Fruit fly (Drosophila melanogaster) whole organism, embryonic: Measurements from ENCODE around the gene CG4615.

Source experiments
- Aef1 ChIP-seq: fragments of 200-800 bp; sonication (Bioruptor generic); IDR thresholded peaks from 3 replicates; pipeline ENCODE4 v1.3.6; 2022; ENCODE audit warnings: missing biosample characterization, missing genetic modification characterization
- BEAF-32 ChIP-seq: fragments of 200-800 bp; sonication (Bioruptor generic); optimal IDR thresholded peaks from 3 replicates; lab custom pipeline; 2017; ENCODE audit warnings: missing biosample characterization, missing genetic modification characterization, mild to moderate bottlenecking, moderate library complexity, missing genetic modification reagents
- CG12769 ChIP-seq: fragments of 200-800 bp; sonication (Bioruptor generic); optimal IDR thresholded peaks from 2 replicates; lab custom pipeline; 2019; ENCODE audit warnings: missing biosample characterization, mild to moderate bottlenecking, missing genetic modification characterization, moderate library complexity
- CG15601 ChIP-seq: fragments of 200-800 bp; sonication (Bioruptor generic); optimal IDR thresholded peaks from 3 replicates; lab custom pipeline; 2019; ENCODE audit warnings: missing biosample characterization, mild to moderate bottlenecking, missing genetic modification characterization, moderate library complexity
- CG17186 ChIP-seq: fragments of 200-800 bp; sonication (Bioruptor generic); optimal IDR thresholded peaks from 3 replicates; lab custom pipeline; 2017; ENCODE audit warnings: missing biosample characterization, missing genetic modification reagents, missing genetic modification characterization
- CG2116 ChIP-seq: fragments of 200-800 bp; sonication (Bioruptor generic); optimal IDR thresholded peaks from 3 replicates; lab custom pipeline; 2018; ENCODE audit warnings: missing biosample characterization, mild to moderate bottlenecking, missing genetic modification characterization
- CG2129 ChIP-seq: fragments of 200-800 bp; sonication (Bioruptor generic); IDR thresholded peaks from 2 replicates; pipeline ENCODE4 v1.3.6; 2022; ENCODE audit warnings: missing biosample characterization, missing genetic modification characterization; ENCODE audit not compliant: partially characterized antibody
- CG34376 ChIP-seq: fragments of 200-800 bp; sonication (Bioruptor generic); optimal IDR thresholded peaks from 2 replicates; lab custom pipeline; 2018; ENCODE audit warnings: missing biosample characterization, mild to moderate bottlenecking, missing genetic modification characterization
- CG8290 ChIP-seq, 3 experiments: fragments of 200-800 bp; sonication (Bioruptor generic); optimal IDR thresholded peaks; 2 replicates each; lab custom pipeline; 2016 to 2019; ENCODE audit warnings: missing biosample characterization in 3 of 3, missing genetic modification characterization in 3 of 3, mild to moderate bottlenecking in 2 of 3, moderate library complexity in 1 of 3
- CG9437 ChIP-seq: fragments of 200-800 bp; sonication (Bioruptor generic); optimal IDR thresholded peaks from 2 replicates; lab custom pipeline; 2018; ENCODE audit warnings: missing biosample characterization, mild to moderate bottlenecking, missing genetic modification characterization
- CG9932 ChIP-seq: fragments of 200-800 bp; sonication (Bioruptor generic); IDR thresholded peaks from 2 replicates; pipeline ENCODE4 v1.3.6; 2022; ENCODE audit warnings: missing biosample characterization, missing genetic modification characterization
- CkIIα-i1 ChIP-seq: fragments of 200-800 bp; sonication (Bioruptor generic); IDR thresholded peaks from 2 replicates; pipeline ENCODE4 v1.3.6; 2022; ENCODE audit warnings: missing biosample characterization, missing genetic modification characterization
- D19B ChIP-seq: fragments of 200-800 bp; sonication (Bioruptor generic); optimal IDR thresholded peaks from 2 replicates; lab custom pipeline; 2017; ENCODE audit warnings: missing biosample characterization, mild to moderate bottlenecking, missing genetic modification characterization
- Deaf1 ChIP-seq: fragments of 200-800 bp; optimal IDR thresholded peaks from 3 replicates; lab custom pipeline; 2019; ENCODE audit warnings: missing biosample characterization, mild to moderate bottlenecking, missing genetic modification characterization, moderate library complexity
- Doc3 ChIP-seq: fragments of 200-800 bp; sonication (Bioruptor generic); IDR thresholded peaks from 3 replicates; pipeline ENCODE4 v1.3.6; 2022; ENCODE audit warnings: missing biosample characterization, missing genetic modification characterization; ENCODE audit not compliant: partially characterized antibody
- Dp ChIP-seq: fragments of 200-800 bp; sonication (Bioruptor generic); optimal IDR thresholded peaks from 2 replicates; lab custom pipeline; 2018; ENCODE audit warnings: missing biosample characterization, mild to moderate bottlenecking, missing genetic modification characterization, moderate library complexity
- E2f2 ChIP-seq: fragments of 200-800 bp; sonication (Bioruptor generic); IDR thresholded peaks from 2 replicates; pipeline ENCODE4 v1.3.6; 2022; ENCODE audit warnings: missing biosample characterization, missing genetic modification characterization
- Ets65A ChIP-seq: fragments of 200-800 bp; sonication (Bioruptor generic); peaks from one replicate; lab custom pipeline; 2016; ENCODE audit warnings: missing biosample characterization, missing genetic modification characterization
- H2.0 ChIP-seq: fragments of 200-800 bp; sonication (Bioruptor generic); IDR thresholded peaks from 2 replicates; pipeline ENCODE4 v1.3.6; 2022; ENCODE audit warnings: missing biosample characterization, missing genetic modification characterization
- HLH3B ChIP-seq: fragments of 200-800 bp; sonication (Bioruptor generic); IDR thresholded peaks from 2 replicates; pipeline ENCODE4 v1.3.6; 2022; ENCODE audit warnings: missing biosample characterization, missing genetic modification characterization
- Hey ChIP-seq: fragments of 200-800 bp; sonication (Bioruptor generic); optimal IDR thresholded peaks from 3 replicates; lab custom pipeline; 2018; ENCODE audit warnings: missing biosample characterization, mild to moderate bottlenecking, missing genetic modification characterization
- MTF-1 ChIP-seq: fragments of 200-800 bp; sonication (Bioruptor generic); optimal IDR thresholded peaks from 2 replicates; lab custom pipeline; 2018; ENCODE audit warnings: missing biosample characterization, mild to moderate bottlenecking, missing genetic modification characterization, borderline replicate concordance
- Mrtf ChIP-seq: fragments of 200-800 bp; sonication (Bioruptor generic); IDR thresholded peaks from 3 replicates; pipeline ENCODE4 v1.3.6; 2022; ENCODE audit warnings: missing biosample characterization, missing genetic modification characterization
- Myb ChIP-seq: fragments of 200-800 bp; sonication (Bioruptor generic); optimal IDR thresholded peaks from 2 replicates; lab custom pipeline; 2016; ENCODE audit warnings: missing biosample characterization, missing genetic modification characterization
- Pdp1 ChIP-seq, 2 experiments: fragments of 200-800 bp; sonication (Bioruptor generic); optimal IDR thresholded peaks; 3 replicates each; lab custom pipeline; 2016; ENCODE audit warnings: missing biosample characterization in 2 of 2, missing genetic modification characterization in 2 of 2, mild to moderate bottlenecking in 1 of 2, moderate library complexity in 1 of 2
- Scr ChIP-seq: fragments of 200-800 bp; sonication (Bioruptor generic); IDR thresholded peaks from 2 replicates; pipeline ENCODE4 v1.3.6; 2022; ENCODE audit warnings: missing biosample characterization, missing genetic modification characterization; ENCODE audit not compliant: partially characterized antibody
- Sox102F ChIP-seq: fragments of 200-800 bp; sonication (Bioruptor generic); optimal IDR thresholded peaks from 2 replicates; lab custom pipeline; 2018; ENCODE audit warnings: missing biosample characterization, mild to moderate bottlenecking, missing genetic modification characterization, moderate library complexity
- Spps ChIP-seq: fragments of 200-800 bp; sonication (Bioruptor generic); optimal IDR thresholded peaks from 2 replicates; lab custom pipeline; 2018; ENCODE audit warnings: missing biosample characterization, mild to moderate bottlenecking, missing genetic modification characterization
- Sry-β ChIP-seq: fragments of 200-800 bp; sonication (Bioruptor generic); optimal IDR thresholded peaks from 2 replicates; lab custom pipeline; 2018; ENCODE audit warnings: missing biosample characterization, mild to moderate bottlenecking, missing genetic modification characterization, moderate library complexity
- Sry-δ ChIP-seq: fragments of 200-800 bp; sonication (Bioruptor generic); optimal IDR thresholded peaks from 2 replicates; lab custom pipeline; 2016; ENCODE audit warnings: missing biosample characterization, missing genetic modification characterization
- amos ChIP-seq: fragments of 200-800 bp; sonication (Bioruptor generic); IDR thresholded peaks from 2 replicates; pipeline ENCODE4 v1.3.6; 2022; ENCODE audit warnings: missing biosample characterization, missing genetic modification characterization; ENCODE audit not compliant: partially characterized antibody
- ase ChIP-seq: fragments of 200-800 bp; sonication (Bioruptor generic); IDR thresholded peaks from 3 replicates; pipeline ENCODE4 v1.3.6; 2022; ENCODE audit warnings: missing biosample characterization, missing genetic modification characterization
- cwo ChIP-seq: fragments of 200-800 bp; sonication (Bioruptor generic); optimal IDR thresholded peaks from 3 replicates; lab custom pipeline; 2017; ENCODE audit warnings: missing biosample characterization, missing genetic modification characterization, mild to moderate bottlenecking, moderate library complexity, missing genetic modification reagents
- en ChIP-seq: fragments of 200-800 bp; sonication (Bioruptor generic); optimal IDR thresholded peaks from 2 replicates; lab custom pipeline; 2016; ENCODE audit warnings: missing biosample characterization, missing genetic modification characterization
- exex ChIP-seq: fragments of 200-800 bp; sonication (Bioruptor generic); optimal IDR thresholded peaks from 4 replicates; lab custom pipeline; 2018; ENCODE audit warnings: missing biosample characterization, mild to moderate bottlenecking, missing genetic modification characterization, moderate library complexity
- gem ChIP-seq: fragments of 200-800 bp; sonication (Bioruptor generic); optimal IDR thresholded peaks from 2 replicates; lab custom pipeline; 2019; ENCODE audit warnings: missing biosample characterization, mild to moderate bottlenecking, missing genetic modification characterization, moderate library complexity
- grn ChIP-seq: fragments of 200-800 bp; sonication (Bioruptor generic); optimal IDR thresholded peaks from 3 replicates; lab custom pipeline; 2017; ENCODE audit warnings: missing biosample characterization, missing genetic modification characterization
- lab ChIP-seq: fragments of 200-800 bp; sonication (Bioruptor generic); optimal IDR thresholded peaks from 3 replicates; lab custom pipeline; 2017; ENCODE audit warnings: missing biosample characterization, missing genetic modification characterization, mild to moderate bottlenecking, moderate library complexity, missing genetic modification reagents
- lmd ChIP-seq: fragments of 200-800 bp; sonication (Bioruptor generic); IDR thresholded peaks from 2 replicates; pipeline ENCODE4 v1.3.6; 2022; ENCODE audit warnings: missing biosample characterization, missing genetic modification characterization
- pita ChIP-seq: fragments of 200-800 bp; sonication (Bioruptor generic); optimal IDR thresholded peaks from 2 replicates; lab custom pipeline; 2017; ENCODE audit warnings: missing biosample characterization, mild to moderate bottlenecking, missing genetic modification characterization
- prd ChIP-seq, 3 experiments: fragments of >200 bp in 2 of 3; fragments of 200-800 bp in 1 of 3; sonication (Bioruptor generic) in 1 of 3; optimal IDR thresholded peaks in 2 of 3; IDR thresholded peaks in 1 of 3; 2 replicates in 2 of 3; 3 replicates in 1 of 3; pipeline versions ENCODE4 v1.3.6 to Lab custom; 2017 to 2022; ENCODE audit warnings: missing biosample characterization in 1 of 3, missing genetic modification characterization in 1 of 3
- sug ChIP-seq: fragments of 200-800 bp; optimal IDR thresholded peaks from 2 replicates; lab custom pipeline; 2019; ENCODE audit warnings: missing biosample characterization, mild to moderate bottlenecking, missing genetic modification characterization, moderate library complexity
- tgo ChIP-seq: fragments of 200-800 bp; sonication (Bioruptor generic); IDR thresholded peaks from 3 replicates; pipeline ENCODE4 v1.3.6; 2022; ENCODE audit warnings: missing biosample characterization, missing genetic modification characterization
- trem ChIP-seq: fragments of 200-800 bp; optimal IDR thresholded peaks from 3 replicates; lab custom pipeline; 2019; ENCODE audit warnings: missing biosample characterization, mild to moderate bottlenecking, missing genetic modification characterization, moderate library complexity

Gene CG4615

DNA sequence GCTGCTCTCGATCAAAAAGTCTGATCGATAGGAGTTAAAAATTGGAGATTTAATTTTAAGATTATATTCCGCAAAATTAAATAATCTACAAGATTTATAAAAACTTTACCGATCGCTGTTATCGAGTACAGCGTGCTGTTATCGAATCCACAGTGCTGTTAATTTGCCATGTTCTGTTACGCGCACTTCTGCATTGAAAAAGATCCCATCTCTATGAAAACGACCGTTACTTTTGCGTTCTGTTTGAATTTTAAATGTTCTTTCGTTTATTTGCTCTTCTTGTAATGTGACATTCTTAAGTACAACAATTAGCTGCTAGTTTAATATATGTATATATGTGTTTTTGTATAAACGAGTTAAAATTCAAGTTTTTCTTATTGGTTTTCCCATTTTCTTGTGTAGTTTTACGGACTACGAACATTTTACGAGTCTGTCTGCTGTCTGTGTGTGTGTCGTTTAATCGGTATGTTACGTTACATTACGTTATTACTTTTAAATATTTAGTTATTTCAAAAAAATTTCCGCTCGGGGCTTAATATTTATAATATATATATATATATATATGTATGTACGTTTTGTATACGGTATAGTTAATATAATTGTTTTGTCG is 27.7 kb downstream of the CG4615 start:
- TF ChIP-seq Doc3 (GFP tag; lab: Robert Waterston, UW): no peak
- TF ChIP-seq Myb (GFP tag; lab: Kevin White, UChicago): peak; percentile 82
- peak; percentile 49 for TF ChIP-seq BEAF-32
- no peak for TF ChIP-seq tgo (GFP tag; lab: Robert Waterston, UW)
- TF ChIP-seq MTF-1: no peak
- peak; percentile 54 for TF ChIP-seq Sry-δ (GFP tag; lab: Kevin White, UChicago)
- no peak for TF ChIP-seq Sry-β (GFP tag; lab: Kevin White, UChicago)
- peak; percentile 49 for TF ChIP-seq Dp
- peak; percentile 98 for TF ChIP-seq CG17186 (GFP tag; lab: Kevin White, UChicago)
- TF ChIP-seq CG9437 (GFP tag; lab: Kevin White, UChicago): peak; percentile 95
- TF ChIP-seq E2f2 (GFP tag; lab: Robert Waterston, UW): peak; percentile 58
- peak; percentile 5 for TF ChIP-seq CG2116 (GFP tag; lab: Kevin White, UChicago)

DNA sequence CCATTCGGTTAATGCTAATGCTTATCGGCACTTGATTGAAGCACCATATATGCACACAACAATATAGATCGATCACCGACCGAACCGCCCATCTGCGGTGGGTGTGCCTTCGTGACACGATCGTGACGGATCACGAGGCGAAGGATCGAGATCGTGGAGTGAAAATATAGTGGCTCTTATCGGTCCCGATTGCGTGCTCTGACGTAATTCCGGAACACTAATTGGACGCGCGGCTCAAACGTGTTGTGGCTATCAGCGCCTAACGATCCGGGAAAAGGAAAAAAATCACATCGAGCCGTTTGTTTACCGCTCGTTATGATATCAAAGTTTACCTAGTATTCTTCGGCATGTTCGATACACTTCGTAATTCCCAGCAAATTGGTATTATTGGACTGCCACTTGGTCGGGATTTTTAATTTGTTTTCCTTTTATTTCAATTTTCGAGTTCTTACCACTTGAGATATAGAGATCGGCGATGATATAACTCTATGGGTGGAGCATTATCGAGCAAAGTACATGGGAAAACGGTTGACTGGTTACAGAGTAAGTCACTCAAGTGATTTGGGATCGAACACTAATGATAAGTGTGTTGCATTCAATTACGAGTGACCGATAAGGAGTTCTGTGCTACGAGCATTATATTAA is 28.7 kb downstream of the CG4615 start:
- peak; percentile 87 for TF ChIP-seq Hey (tag; lab: Kevin White, UChicago)
- peak; percentile 31 for TF ChIP-seq BEAF-32
- TF ChIP-seq Deaf1 (tag; lab: Kevin White, UChicago): peak; percentile 60
- no peak for TF ChIP-seq CG9437 (GFP tag; lab: Kevin White, UChicago)
- peak; percentile 79 for TF ChIP-seq exex (tag; lab: Kevin White, UChicago)
- no peak for TF ChIP-seq CG8290 (GFP tag; optimal IDR thresholded peaks at IDR 0.05; lab: Kevin White, UChicago)
- peak in 1 of 2 experiments; percentile 3 for TF ChIP-seq CG8290 (tag; optimal IDR thresholded peaks at IDR 0.05; lab: Kevin White, UChicago)
- TF ChIP-seq grn (GFP tag; lab: Kevin White, UChicago): peak; percentile 82
- no peak for TF ChIP-seq Spps (tag; lab: Kevin White, UChicago)
- TF ChIP-seq Sox102F (GFP tag; lab: Kevin White, UChicago): no peak
- no peak for TF ChIP-seq ase (GFP tag; lab: Robert Waterston, UW)
- peak in 1 of 2 experiments; percentile 61 for TF ChIP-seq Pdp1 (GFP tag; optimal IDR thresholded peaks at IDR 0.05; lab: Kevin White, UChicago)
- 0 out of 2 replicates have a peak, but pooled peaks have one; percentile 20 for TF ChIP-seq Scr (GFP tag; lab: Robert Waterston, UW)
- no peak for TF ChIP-seq Aef1
- peak; percentile 15 for TF ChIP-seq CG15601 (tag; lab: Kevin White, UChicago)
- peak; percentile 70 for TF ChIP-seq cwo (GFP tag; lab: Kevin White, UChicago)
- TF ChIP-seq HLH3B (GFP tag; lab: Robert Waterston, UW): no peak
- no peak for TF ChIP-seq gem (tag; lab: Kevin White, UChicago)
- TF ChIP-seq sug (tag; lab: Kevin White, UChicago): peak; percentile 54
- TF ChIP-seq amos: peak; percentile 33; the same call in 1 of the 2 replicates
- TF ChIP-seq en (GFP tag; lab: Kevin White, UChicago): no peak
- no peak for TF ChIP-seq lmd (GFP tag; lab: Robert Waterston, UW)
- TF ChIP-seq CG34376 (GFP tag; lab: Kevin White, UChicago): peak; percentile 29
- TF ChIP-seq lab (GFP tag; lab: Kevin White, UChicago): peak; percentile 62
- no peak for TF ChIP-seq H2.0 (GFP tag; lab: Robert Waterston, UW)

DNA sequence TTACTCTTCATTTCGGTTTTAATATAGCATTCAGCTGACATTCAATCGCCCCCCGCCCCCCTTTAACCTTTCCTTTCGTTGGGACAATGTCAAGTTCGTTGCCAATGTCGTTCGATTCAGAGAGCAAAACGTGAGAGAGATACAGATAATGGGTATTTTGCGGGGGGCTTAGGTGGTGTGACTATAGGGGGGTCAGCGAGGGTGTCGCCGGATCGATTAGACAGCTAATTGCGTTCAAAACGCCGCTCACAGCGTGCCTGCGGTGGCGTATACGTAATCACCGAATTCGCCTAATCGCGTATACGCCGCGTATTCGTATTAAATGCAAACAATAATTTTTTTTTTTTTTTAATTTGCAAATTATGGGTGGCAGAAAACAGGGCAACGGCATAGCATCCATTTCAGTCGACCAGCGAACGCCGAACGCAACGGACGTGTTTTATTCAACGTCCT is 33.1 kb downstream of the CG4615 start, which contains the start of gene CG4607:
TSS of gene CG4607 (plus strand) at position 403 of the 453 bp plus-strand sequence.
- TF ChIP-seq cwo (GFP tag; lab: Kevin White, UChicago) (peak; percentile 77), pita (GFP tag; lab: Kevin White, UChicago) (no peak), sug (tag; lab: Kevin White, UChicago) (peak; percentile 94), CG12769 (tag; lab: Kevin White, UChicago) (no peak), CG34376 (GFP tag; lab: Kevin White, UChicago) (peak; percentile 61), D19B (GFP tag; lab: Kevin White, UChicago) (peak; percentile 4), Mrtf (GFP tag; lab: Robert Waterston, UW) (no peak), CkIIα-i1 (GFP tag; lab: Robert Waterston, UW) (no peak), prd (optimal IDR thresholded peaks at IDR 0.05; lab: Kevin White, UChicago) (no peak), prd (GFP tag; IDR thresholded peaks at IDR 0.05; lab: Robert Waterston, UW) (peak; percentile 21; the same call in 1 of the 3 replicates), Ets65A (peak; percentile 66), CG2129 (GFP tag; lab: Robert Waterston, UW) (no peak), CG9932 (0 out of 2 replicates have a peak, but pooled peaks have one; percentile 33), trem (tag; lab: Kevin White, UChicago) (no peak)
